Fruit fly (Drosophila melanogaster) whole organism, embryonic: ENCODE results near the gene CG1764.

Source experiments
- ATbp ChIP-seq: fragments of 200-800 bp; sonication (Bioruptor generic); optimal IDR thresholded peaks from 2 replicates; lab custom pipeline; 2017; ENCODE audit warnings: missing biosample characterization, mild to moderate bottlenecking, missing genetic modification characterization, missing genetic modification reagents
- Blimp-1 ChIP-seq: fragments of 200-800 bp; sonication (Bioruptor generic); optimal IDR thresholded peaks from 3 replicates; lab custom pipeline; 2018; ENCODE audit warnings: missing biosample characterization, missing genetic modification characterization, mild to moderate bottlenecking, moderate library complexity, missing genetic modification reagents
- BtbVII ChIP-seq: fragments of 200-800 bp; sonication (Bioruptor generic); optimal IDR thresholded peaks from 3 replicates; lab custom pipeline; 2017; ENCODE audit warnings: missing biosample characterization, mild to moderate bottlenecking, missing genetic modification characterization
- CG11696 ChIP-seq: fragments of 200-800 bp; sonication (Bioruptor generic); IDR thresholded peaks from 2 replicates; pipeline ENCODE4 v1.3.6; 2022; ENCODE audit warnings: missing biosample characterization, missing genetic modification characterization
- CG12236 ChIP-seq: fragments of 200-800 bp; sonication (Bioruptor generic); optimal IDR thresholded peaks from 2 replicates; lab custom pipeline; 2016; ENCODE audit warnings: missing biosample characterization, missing genetic modification characterization
- CG12659 ChIP-seq: fragments of 200-800 bp; sonication (Bioruptor generic); optimal IDR thresholded peaks from 3 replicates; lab custom pipeline; 2017; ENCODE audit warnings: mild to moderate bottlenecking, missing biosample characterization, missing genetic modification reagents, missing genetic modification characterization
- CG12769 ChIP-seq: fragments of 200-800 bp; sonication (Bioruptor generic); optimal IDR thresholded peaks from 2 replicates; lab custom pipeline; 2019; ENCODE audit warnings: missing biosample characterization, mild to moderate bottlenecking, missing genetic modification characterization, moderate library complexity
- CG12942 ChIP-seq: fragments of 200-800 bp; sonication (Bioruptor generic); optimal IDR thresholded peaks from 3 replicates; lab custom pipeline; 2016; ENCODE audit warnings: missing biosample characterization, missing genetic modification characterization
- CG13894 ChIP-seq: fragments of 200-800 bp; sonication (Bioruptor generic); optimal IDR thresholded peaks from 3 replicates; lab custom pipeline; 2018; ENCODE audit warnings: missing biosample characterization, mild to moderate bottlenecking, missing genetic modification characterization, moderate library complexity
- CG14050 ChIP-seq: fragments of 200-800 bp; sonication (Bioruptor generic); IDR thresholded peaks from 3 replicates; pipeline ENCODE4 v1.3.6; 2022; ENCODE audit warnings: missing biosample characterization, missing genetic modification characterization
- CG15601 ChIP-seq: fragments of 200-800 bp; sonication (Bioruptor generic); optimal IDR thresholded peaks from 3 replicates; lab custom pipeline; 2019; ENCODE audit warnings: missing biosample characterization, mild to moderate bottlenecking, missing genetic modification characterization, moderate library complexity
- CG17328 ChIP-seq: fragments of 200-800 bp; sonication (Bioruptor generic); IDR thresholded peaks from 2 replicates; pipeline ENCODE4 v1.3.6; 2022; ENCODE audit warnings: missing biosample characterization, missing genetic modification characterization
- CG18599 ChIP-seq: fragments of 200-800 bp; sonication (Bioruptor generic); optimal IDR thresholded peaks from 3 replicates; lab custom pipeline; 2017; ENCODE audit warnings: missing biosample characterization, missing genetic modification characterization, mild to moderate bottlenecking, moderate library complexity, missing genetic modification reagents
- CG2199 ChIP-seq: fragments of 200-800 bp; sonication (Bioruptor generic); IDR thresholded peaks from 3 replicates; pipeline ENCODE4 v1.3.6; 2022; ENCODE audit warnings: missing biosample characterization, missing genetic modification characterization
- CG3407 ChIP-seq: fragments of 200-800 bp; sonication (Bioruptor generic); optimal IDR thresholded peaks from 2 replicates; lab custom pipeline; 2018; ENCODE audit warnings: missing biosample characterization, mild to moderate bottlenecking, missing genetic modification characterization
- CG34376 ChIP-seq: fragments of 200-800 bp; sonication (Bioruptor generic); optimal IDR thresholded peaks from 2 replicates; lab custom pipeline; 2018; ENCODE audit warnings: missing biosample characterization, mild to moderate bottlenecking, missing genetic modification characterization
- CG7372 ChIP-seq: fragments of 200-800 bp; sonication (Bioruptor generic); IDR thresholded peaks from 2 replicates; pipeline ENCODE4 v1.3.6; 2022; ENCODE audit warnings: missing biosample characterization, missing genetic modification characterization
- CG8290 ChIP-seq, 3 experiments: fragments of 200-800 bp; sonication (Bioruptor generic); optimal IDR thresholded peaks; 2 replicates each; lab custom pipeline; 2016 to 2019; ENCODE audit warnings: missing biosample characterization in 3 of 3, missing genetic modification characterization in 3 of 3, mild to moderate bottlenecking in 2 of 3, moderate library complexity in 1 of 3
- CG8359 ChIP-seq: fragments of 200-800 bp; sonication (Bioruptor generic); optimal IDR thresholded peaks from 2 replicates; lab custom pipeline; 2017; ENCODE audit warnings: missing biosample characterization, mild to moderate bottlenecking, missing genetic modification characterization, borderline replicate concordance
- CG8478 ChIP-seq: fragments of >200 bp; optimal IDR thresholded peaks from 2 replicates; lab custom pipeline; 2018
- CG9876 ChIP-seq: fragments of 200-800 bp; sonication (Bioruptor generic); optimal IDR thresholded peaks from 2 replicates; lab custom pipeline; 2016; ENCODE audit warnings: missing biosample characterization, missing genetic modification characterization
- Chrac-16 ChIP-seq: fragments of 200-800 bp; sonication (Bioruptor generic); optimal IDR thresholded peaks from 3 replicates; lab custom pipeline; 2016; ENCODE audit warnings: missing biosample characterization, missing genetic modification characterization
- CrebB ChIP-seq: fragments of 200-800 bp; sonication (Bioruptor generic); optimal IDR thresholded peaks from 3 replicates; lab custom pipeline; 2018; ENCODE audit warnings: missing biosample characterization, mild to moderate bottlenecking, missing genetic modification characterization
- D ChIP-seq, 2 experiments: fragments of 200-800 bp in 1 of 2; fragments of >200 bp in 1 of 2; sonication (Bioruptor generic) in 1 of 2; optimal IDR thresholded peaks; 2 replicates in 1 of 2; 3 replicates in 1 of 2; lab custom pipeline; 2017; ENCODE audit warnings: mild to moderate bottlenecking in 1 of 2, missing biosample characterization in 1 of 2, missing genetic modification characterization in 1 of 2, missing genetic modification reagents in 1 of 2
- Dek ChIP-seq: fragments of 200-800 bp; sonication (Bioruptor generic); optimal IDR thresholded peaks from 3 replicates; lab custom pipeline; 2019; ENCODE audit warnings: missing biosample characterization, mild to moderate bottlenecking, missing genetic modification characterization, moderate library complexity
- Dfd ChIP-seq, 2 experiments: fragments of >200 bp; optimal IDR thresholded peaks; 2 replicates each; lab custom pipeline; 2017; ENCODE audit warnings: missing biosample characterization in 2 of 2, missing genetic modification characterization in 2 of 2
- Doc3 ChIP-seq: fragments of 200-800 bp; sonication (Bioruptor generic); IDR thresholded peaks from 3 replicates; pipeline ENCODE4 v1.3.6; 2022; ENCODE audit warnings: missing biosample characterization, missing genetic modification characterization; ENCODE audit not compliant: partially characterized antibody
- GATAe ChIP-seq: fragments of 200-800 bp; sonication (Bioruptor generic); conservative IDR thresholded peaks from 2 replicates; pipeline ENCODE4 v1.3.6; 2022; ENCODE audit warnings: missing biosample characterization, missing genetic modification characterization
- HLH54F ChIP-seq: fragments of 200-800 bp; sonication (Bioruptor generic); optimal IDR thresholded peaks from 3 replicates; lab custom pipeline; 2016; ENCODE audit warnings: missing biosample characterization, missing genetic modification characterization
- Kr ChIP-seq: fragments of 200-800 bp; sonication (Bioruptor generic); optimal IDR thresholded peaks from 2 replicates; lab custom pipeline; 2017; ENCODE audit warnings: missing biosample characterization, mild to moderate bottlenecking, missing genetic modification characterization
- Lim3 ChIP-seq: fragments of 200-800 bp; sonication (Bioruptor generic); IDR thresholded peaks from 2 replicates; pipeline ENCODE4 v1.3.6; 2022; ENCODE audit warnings: missing biosample characterization, missing genetic modification characterization
- NfI ChIP-seq: fragments of 200-800 bp; sonication (Bioruptor generic); optimal IDR thresholded peaks from 3 replicates; lab custom pipeline; 2018; ENCODE audit warnings: missing biosample characterization, mild to moderate bottlenecking, missing genetic modification characterization, moderate library complexity
- Rfx ChIP-seq: fragments of 200-800 bp; sonication (Bioruptor generic); IDR thresholded peaks from 2 replicates; pipeline ENCODE4 v1.3.6; 2022; ENCODE audit warnings: missing biosample characterization, missing genetic modification characterization
- Ssrp ChIP-seq: fragments of 200-800 bp; sonication (Bioruptor generic); optimal IDR thresholded peaks from 2 replicates; lab custom pipeline; 2018; ENCODE audit warnings: missing biosample characterization, mild to moderate bottlenecking, missing genetic modification characterization, moderate library complexity
- Trl ChIP-seq, 3 experiments: fragments of >200 bp in 2 of 3; fragments of 200-800 bp in 1 of 3; sonication (Bioruptor generic) in 1 of 3; optimal IDR thresholded peaks; 2 replicates in 1 of 3; 3 replicates in 2 of 3; lab custom pipeline; 2016 to 2017; ENCODE audit warnings: missing biosample characterization in 1 of 3, missing genetic modification characterization in 1 of 3
- aop ChIP-seq: fragments of 200-800 bp; sonication (Bioruptor generic); IDR thresholded peaks from 2 replicates; pipeline ENCODE4 v1.3.6; 2022; ENCODE audit warnings: missing biosample characterization, missing genetic modification characterization
- disco-r ChIP-seq: fragments of 200-800 bp; sonication (Bioruptor generic); optimal IDR thresholded peaks from 2 replicates; lab custom pipeline; 2016; ENCODE audit warnings: missing biosample characterization, missing genetic modification characterization
- dmrt11E ChIP-seq: fragments of 200-800 bp; sonication (Bioruptor generic); optimal IDR thresholded peaks from 3 replicates; lab custom pipeline; 2018; ENCODE audit warnings: missing biosample characterization, mild to moderate bottlenecking, missing genetic modification characterization, moderate library complexity
- gem ChIP-seq: fragments of 200-800 bp; sonication (Bioruptor generic); optimal IDR thresholded peaks from 2 replicates; lab custom pipeline; 2019; ENCODE audit warnings: missing biosample characterization, mild to moderate bottlenecking, missing genetic modification characterization, moderate library complexity
- gro ChIP-seq: fragments of 200-800 bp; sonication (Bioruptor generic); optimal IDR thresholded peaks from 2 replicates; lab custom pipeline; 2016; ENCODE audit warnings: missing biosample characterization, missing genetic modification characterization
- h ChIP-seq: fragments of >200 bp; optimal IDR thresholded peaks from 2 replicates; lab custom pipeline; 2017
- mirr ChIP-seq: fragments of 200-800 bp; sonication (Bioruptor generic); optimal IDR thresholded peaks from 3 replicates; lab custom pipeline; 2018; ENCODE audit warnings: missing biosample characterization, mild to moderate bottlenecking, missing genetic modification characterization
- mld ChIP-seq: fragments of 200-800 bp; sonication (Bioruptor generic); IDR thresholded peaks from 3 replicates; pipeline ENCODE4 v1.3.6; 2022; ENCODE audit warnings: missing biosample characterization, missing genetic modification characterization; ENCODE audit not compliant: partially characterized antibody
- nom ChIP-seq: fragments of 200-800 bp; sonication (Bioruptor generic); optimal IDR thresholded peaks from 2 replicates; lab custom pipeline; 2017; ENCODE audit warnings: missing biosample characterization, missing genetic modification characterization, mild to moderate bottlenecking, moderate library complexity, missing genetic modification reagents
- org-1 ChIP-seq: fragments of 200-800 bp; sonication (Bioruptor generic); optimal IDR thresholded peaks from 2 replicates; lab custom pipeline; 2017; ENCODE audit warnings: missing biosample characterization, missing genetic modification characterization
- p53 ChIP-seq: fragments of 200-800 bp; sonication (Bioruptor generic); optimal IDR thresholded peaks from 2 replicates; lab custom pipeline; 2016; ENCODE audit warnings: missing biosample characterization, missing genetic modification characterization
- sna ChIP-seq: fragments of 200-800 bp; sonication (Bioruptor generic); IDR thresholded peaks from 2 replicates; pipeline ENCODE4 v1.3.6; 2022; ENCODE audit warnings: missing biosample characterization, missing genetic modification characterization; ENCODE audit not compliant: partially characterized antibody
- sug ChIP-seq: fragments of 200-800 bp; optimal IDR thresholded peaks from 2 replicates; lab custom pipeline; 2019; ENCODE audit warnings: missing biosample characterization, mild to moderate bottlenecking, missing genetic modification characterization, moderate library complexity

CG1764 gene

dm6 chrX:13337454-13337853 is 35.2 kb upstream of the CG1764 start, which contains the start of gene RpS15Aa (continued):
- TF ChIP-seq Dfd (GFP tag; optimal IDR thresholded peaks at IDR 0.05; lab: Kevin White, UChicago) (no peak), CG3407 (GFP tag; lab: Kevin White, UChicago) (peak; percentile 47), nom (peak; percentile 86), CG13894 (tag; lab: Kevin White, UChicago) (peak; percentile 55), sna (GFP tag; lab: Robert Waterston, UW) (no peak), gem (tag; lab: Kevin White, UChicago) (peak; percentile 24), NfI (peak; percentile 89), CrebB (tag; lab: Kevin White, UChicago) (peak; percentile 73), ATbp (GFP tag; lab: Kevin White, UChicago) (peak; percentile 51), CG15601 (peak; percentile 39), mld (GFP tag; lab: Robert Waterston, UW) (0 out of 3 replicates have a peak, but pooled peaks have one; percentile 52), disco-r (GFP tag; lab: Kevin White, UChicago) (peak; percentile 60), BtbVII (GFP tag; lab: Kevin White, UChicago) (peak; percentile 69), dmrt11E (tag; lab: Kevin White, UChicago) (peak; percentile 41), CG17328 (GFP tag; lab: Robert Waterston, UW) (peak; percentile 87), CG9876 (peak; percentile 90), CG8290 (GFP tag; optimal IDR thresholded peaks at IDR 0.05; lab: Kevin White, UChicago) (peak; percentile 46), CG8290 (tag; optimal IDR thresholded peaks at IDR 0.05; lab: Kevin White, UChicago) (peak in 1 of 2 experiments; percentile 90), org-1 (peak; percentile 60), Dek (tag; lab: Kevin White, UChicago) (peak; percentile 36), GATAe (GFP tag; lab: Robert Waterston, UW) (0 out of 2 replicates have a peak, but pooled peaks have one; percentile 34), D (optimal IDR thresholded peaks at IDR 0.05; lab: Kevin White, UChicago) (no peak), D (GFP tag; optimal IDR thresholded peaks at IDR 0.05; lab: Kevin White, UChicago) (peak; percentile 48), gro (GFP tag; lab: Kevin White, UChicago) (peak; percentile 14), CG12659 (GFP tag; lab: Kevin White, UChicago) (peak; percentile 77), CG2199 (GFP tag; lab: Robert Waterston, UW) (peak; percentile 89), CG8359 (GFP tag; lab: Kevin White, UChicago) (peak; percentile 38), CG14050 (GFP tag; lab: Robert Waterston, UW) (peak; percentile 64), Blimp-1 (GFP tag; lab: Kevin White, UChicago) (peak; percentile 22), p53 (GFP tag; lab: Kevin White, UChicago) (peak; percentile 88), Doc3 (GFP tag; lab: Robert Waterston, UW) (no peak), CG8478 (no peak), aop (GFP tag; lab: Robert Waterston, UW) (0 out of 2 replicates have a peak, but pooled peaks have one; percentile 36), Ssrp (tag; lab: Kevin White, UChicago) (peak; percentile 22), CG12942 (GFP tag; lab: Kevin White, UChicago) (peak; percentile 57), h (lab: Kevin White, UChicago) (no peak), CG12236 (GFP tag; lab: Kevin White, UChicago) (peak; percentile 57), Lim3 (GFP tag; lab: Robert Waterston, UW) (peak; percentile 38; the same call in 1 of the 2 replicates)

dm6 chrX:13334434-13335146 is 32.4 kb upstream of the CG1764 start:
- peak; percentile 94 for TF ChIP-seq sug
- TF ChIP-seq Kr (GFP tag; lab: Kevin White, UChicago) = no peak
- peak; percentile 83 for TF ChIP-seq mirr (GFP tag; lab: Kevin White, UChicago)
- peak; percentile 75 for TF ChIP-seq Rfx (GFP tag; lab: Robert Waterston, UW)
- TF ChIP-seq CG11696 (GFP tag; lab: Robert Waterston, UW) = no peak
- peak; percentile 93 for TF ChIP-seq CG34376
- peak; percentile 54 for TF ChIP-seq HLH54F
- no peak for TF ChIP-seq CG7372 (GFP tag; lab: Robert Waterston, UW)
- TF ChIP-seq CG18599 (GFP tag; lab: Kevin White, UChicago) = peak; percentile 36
- TF ChIP-seq Trl (optimal IDR thresholded peaks at IDR 0.05; lab: Kevin White, UChicago) = no peak
- peak; percentile 52 for TF ChIP-seq Trl (GFP tag; optimal IDR thresholded peaks at IDR 0.05; lab: Kevin White, UChicago)
- TF ChIP-seq CG12769 (tag; lab: Kevin White, UChicago) = peak; percentile 59
- peak; percentile 21 for TF ChIP-seq Chrac-16 (GFP tag; lab: Kevin White, UChicago)
